Worm (Caenorhabditis elegans) whole organism, L1 larva: ENCODE data around the gene clec-168.

Source experiments
- alr-1 ChIP-seq: fragments of 200-800 bp; sonication (Bioruptor generic); optimal IDR thresholded peaks from 2 replicates; lab custom pipeline; 2018; ENCODE audit warnings: borderline replicate concordance, mild to moderate bottlenecking, missing genetic modification characterization, missing compliant biosample characterization
- ces-1 ChIP-seq: fragments of 150-350 bp; optimal IDR thresholded peaks from 2 replicates; lab custom pipeline; 2014; ENCODE audit warnings: missing biosample characterization, missing genetic modification reagents, missing genetic modification characterization
- elt-3 ChIP-seq, 6 experiments: fragments of 150-350 bp in 1 of 6; sonication (generic microtip); optimal IDR thresholded peaks; 2 replicates each; lab custom pipeline; 2017 to 2018; ENCODE audit warnings: missing biosample characterization in 6 of 6, missing genetic modification characterization in 6 of 6, inconsistent platforms in 1 of 6
- ets-5 ChIP-seq: fragments of 200-800 bp; sonication (Bioruptor generic); IDR thresholded peaks from 2 replicates; pipeline ENCODE4 v1.3.6; 2022; ENCODE audit warnings: missing genetic modification characterization, missing compliant biosample characterization
- lin-13 ChIP-seq: fragments of 150-350 bp; optimal IDR thresholded peaks from 2 replicates; lab custom pipeline; 2014; ENCODE audit warnings: missing biosample characterization, missing genetic modification reagents, missing genetic modification characterization
- lin-14 ChIP-seq: fragments of 200-800 bp; sonication (Bioruptor generic); optimal IDR thresholded peaks from 2 replicates; lab custom pipeline; 2018; ENCODE audit warnings: mild to moderate bottlenecking, missing genetic modification characterization, moderate library complexity, missing compliant biosample characterization
- nhr-11 ChIP-seq: fragments of 150-350 bp; optimal IDR thresholded peaks from 2 replicates; lab custom pipeline; 2014; ENCODE audit warnings: missing biosample characterization, missing genetic modification characterization
- nhr-12 ChIP-seq: sonication (generic microtip); optimal IDR thresholded peaks from 2 replicates; lab custom pipeline; 2017; ENCODE audit warnings: missing biosample characterization, missing genetic modification characterization
- nhr-47 ChIP-seq: sonication (generic microtip); optimal IDR thresholded peaks from 2 replicates; lab custom pipeline; 2016; ENCODE audit warnings: mild to moderate bottlenecking, missing genetic modification characterization, moderate library complexity, missing compliant biosample characterization
- pqm-1 ChIP-seq: sonication (generic microtip); optimal IDR thresholded peaks from 3 replicates; lab custom pipeline; 2017; ENCODE audit warnings: missing biosample characterization, missing genetic modification characterization
- snpc-4 ChIP-seq: fragments of 150-350 bp; optimal IDR thresholded peaks from 2 replicates; lab custom pipeline; 2014; ENCODE audit warnings: missing biosample characterization, missing genetic modification characterization
- unc-130 ChIP-seq: fragments of 150-350 bp; optimal IDR thresholded peaks from 2 replicates; lab custom pipeline; 2017; ENCODE audit warnings: missing biosample characterization, missing genetic modification characterization, inconsistent platforms

clec-168 gene

DNA sequence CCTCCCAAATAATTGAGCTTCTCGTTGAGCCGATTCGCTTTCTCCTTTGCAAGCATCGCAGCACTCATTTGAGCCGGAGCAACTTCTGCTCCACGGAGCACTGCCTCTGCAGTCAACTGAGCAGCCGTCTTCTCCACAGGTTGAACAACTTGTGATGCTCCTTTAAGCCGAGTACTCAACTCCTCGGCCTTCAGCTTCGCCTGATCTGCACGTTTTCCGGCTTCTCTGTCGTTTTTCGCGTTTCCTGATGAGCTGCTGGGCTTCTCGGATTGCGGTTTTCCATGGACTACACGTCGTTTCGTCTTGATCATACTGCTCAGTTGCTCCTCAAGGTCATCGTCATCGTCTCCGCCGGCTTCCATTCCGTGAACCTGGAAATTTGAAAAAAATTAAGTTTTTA, 42.2 kb downstream of the clec-168 start:
- TF ChIP-seq unc-130 (tag; lab: Kevin White, UChicago): no peak
- no peak for TF ChIP-seq ets-5 (GFP tag; lab: Robert Waterston, UW)
- TF ChIP-seq snpc-4: no peak
- TF ChIP-seq alr-1: no peak
- TF ChIP-seq nhr-11 (tag; lab: Kevin White, UChicago): no peak
- TF ChIP-seq nhr-47 (tag; lab: Kevin White, UChicago): no peak
- no peak for TF ChIP-seq lin-13 (GFP tag; lab: Kevin White, UChicago)
- no peak for TF ChIP-seq ces-1
- no peak for TF ChIP-seq lin-14 (GFP tag; lab: Kevin White, UChicago)
- no peak for TF ChIP-seq nhr-12 (tag; lab: Kevin White, UChicago)
- no peak for TF ChIP-seq pqm-1 (tag; lab: Kevin White, UChicago)
- no peak for TF ChIP-seq elt-3 (tag; optimal IDR thresholded peaks at IDR 0.05; lab: Kevin White, UChicago)
